Worm (Caenorhabditis elegans) whole organism, L3 larva: ENCODE data around the gene pals-24.

Source experiments
- ZK546.5 ChIP-seq: sonication (generic microtip); optimal IDR thresholded peaks from 2 replicates; lab custom pipeline; 2017; ENCODE audit warnings: missing biosample characterization, missing genetic modification characterization
- egl-27 ChIP-seq: sonication (generic microtip); optimal IDR thresholded peaks from 4 replicates; lab custom pipeline; 2017; ENCODE audit warnings: missing biosample characterization, missing genetic modification reagents, missing genetic modification characterization
- fkh-2 ChIP-seq: fragments of 150-350 bp; optimal IDR thresholded peaks from 2 replicates; lab custom pipeline; 2014; ENCODE audit warnings: missing biosample characterization, missing genetic modification reagents, missing genetic modification characterization
- nfya-1 ChIP-seq: sonication (generic microtip); optimal IDR thresholded peaks from 2 replicates; lab custom pipeline; 2017; ENCODE audit warnings: missing genetic modification characterization, mild to moderate bottlenecking, missing compliant biosample characterization, antibody characterized with exemption, moderate library complexity; ENCODE audit not compliant: insufficient read depth
- nhr-12 ChIP-seq: fragments of 150-350 bp; optimal IDR thresholded peaks from 2 replicates; lab custom pipeline; 2014; ENCODE audit warnings: missing biosample characterization, missing genetic modification characterization
- nhr-237 ChIP-seq: fragments of 150-350 bp; optimal IDR thresholded peaks from 2 replicates; lab custom pipeline; 2014; ENCODE audit warnings: missing biosample characterization, missing genetic modification characterization
- nhr-28 ChIP-seq: fragments of 150-350 bp; optimal IDR thresholded peaks from 2 replicates; lab custom pipeline; 2014; ENCODE audit warnings: missing biosample characterization, missing genetic modification characterization
- nhr-77 ChIP-seq: fragments of 150-350 bp; optimal IDR thresholded peaks from 2 replicates; lab custom pipeline; 2014; ENCODE audit warnings: missing biosample characterization, missing genetic modification characterization
- skn-1 ChIP-seq: fragments of 150-350 bp; optimal IDR thresholded peaks from 2 replicates; lab custom pipeline; 2014; ENCODE audit warnings: missing biosample characterization, missing genetic modification characterization
- snpc-4 ChIP-seq: fragments of 150-350 bp; optimal IDR thresholded peaks from 2 replicates; lab custom pipeline; 2014; ENCODE audit warnings: missing biosample characterization, missing genetic modification characterization
- tbx-2 ChIP-seq: sonication (generic microtip); optimal IDR thresholded peaks from 2 replicates; lab custom pipeline; 2016; ENCODE audit warnings: mild to moderate bottlenecking, missing genetic modification characterization, missing compliant biosample characterization
- unc-39 ChIP-seq: sonication (generic microtip); optimal IDR thresholded peaks from 4 replicates; lab custom pipeline; 2017; ENCODE audit warnings: missing biosample characterization, missing genetic modification characterization
- zag-1 ChIP-seq: fragments of 150-350 bp; optimal IDR thresholded peaks from 2 replicates; lab custom pipeline; 2014; ENCODE audit warnings: missing biosample characterization, missing genetic modification characterization
- ztf-11 ChIP-seq: fragments of 150-350 bp; optimal IDR thresholded peaks from 2 replicates; lab custom pipeline; 2014; ENCODE audit warnings: missing biosample characterization, missing genetic modification characterization

DNA sequence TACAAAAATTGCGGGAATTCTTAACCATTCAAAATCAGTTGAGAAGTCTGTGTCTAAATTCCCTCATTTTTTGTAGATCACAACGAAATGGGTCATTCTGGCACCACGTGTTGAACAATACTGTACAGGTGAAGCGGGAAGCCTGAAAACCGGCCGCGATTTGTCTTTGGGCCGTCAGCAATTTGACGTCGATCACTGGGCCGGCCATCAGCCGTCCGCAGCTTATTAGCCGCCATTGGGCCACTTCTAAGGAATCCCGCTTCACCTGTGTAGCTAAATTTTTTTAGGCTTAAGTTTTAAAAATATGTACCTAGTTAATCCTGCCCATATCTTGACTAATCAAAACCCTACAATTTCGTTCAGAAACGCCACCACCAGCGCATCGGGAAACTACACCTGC lies 39.4 kb downstream of the pals-24 start:
- TF ChIP-seq nhr-237 (tag; lab: Kevin White, UChicago) (no peak), egl-27 (no peak), ztf-11 (tag; lab: Kevin White, UChicago) (no peak), nhr-77 (tag; lab: Kevin White, UChicago) (no peak), unc-39 (tag; lab: Kevin White, UChicago) (no peak), fkh-2 (no peak), ZK546.5 (tag; lab: Kevin White, UChicago) (no peak), nhr-28 (tag; lab: Kevin White, UChicago) (no peak), zag-1 (tag; lab: Kevin White, UChicago) (no peak), skn-1 (tag; lab: Kevin White, UChicago) (no peak), tbx-2 (no peak), snpc-4 (tag; lab: Kevin White, UChicago) (no peak), nfya-1 (tag; lab: Kevin White, UChicago) (no peak), nhr-12 (tag; lab: Kevin White, UChicago) (no peak)
